Fruit fly (Drosophila melanogaster) whole organism, embryonic: ENCODE data around the gene Best3.

Experiments
- Blimp-1 ChIP-seq: fragments of 200-800 bp; sonication (Bioruptor generic); optimal IDR thresholded peaks from 3 replicates; lab custom pipeline; 2018; ENCODE audit warnings: missing biosample characterization, missing genetic modification characterization, mild to moderate bottlenecking, moderate library complexity, missing genetic modification reagents
- CG1024 ChIP-seq: fragments of 200-800 bp; sonication (Bioruptor generic); IDR thresholded peaks from 2 replicates; pipeline ENCODE4 v1.3.6; 2022; ENCODE audit warnings: missing biosample characterization, missing genetic modification characterization
- CG12104 ChIP-seq: fragments of 200-800 bp; sonication (Bioruptor generic); optimal IDR thresholded peaks from 3 replicates; lab custom pipeline; 2016; ENCODE audit warnings: missing biosample characterization, missing genetic modification characterization
- CG1233 ChIP-seq: fragments of 200-800 bp; sonication (Bioruptor generic); optimal IDR thresholded peaks from 4 replicates; lab custom pipeline; 2018; ENCODE audit warnings: missing biosample characterization, mild to moderate bottlenecking, missing genetic modification characterization
- CG12391 ChIP-seq: fragments of 200-800 bp; sonication (Bioruptor generic); optimal IDR thresholded peaks from 3 replicates; lab custom pipeline; 2018; ENCODE audit warnings: missing biosample characterization, mild to moderate bottlenecking, missing genetic modification characterization, moderate library complexity
- CG13775 ChIP-seq: fragments of 200-800 bp; sonication (Bioruptor generic); optimal IDR thresholded peaks from 3 replicates; lab custom pipeline; 2017; ENCODE audit warnings: missing biosample characterization, mild to moderate bottlenecking, missing genetic modification characterization
- CG15011 ChIP-seq: fragments of 200-800 bp; sonication (Bioruptor generic); optimal IDR thresholded peaks from 3 replicates; lab custom pipeline; 2018; ENCODE audit warnings: missing biosample characterization, mild to moderate bottlenecking, missing genetic modification characterization
- CG17385 ChIP-seq: fragments of 200-800 bp; sonication (Bioruptor generic); optimal IDR thresholded peaks from 3 replicates; lab custom pipeline; 2018; ENCODE audit warnings: missing biosample characterization, mild to moderate bottlenecking, missing genetic modification characterization
- CG33213 ChIP-seq: fragments of 200-800 bp; sonication (Bioruptor generic); optimal IDR thresholded peaks from 3 replicates; lab custom pipeline; 2016; ENCODE audit warnings: missing biosample characterization, missing genetic modification characterization
- CG34224 ChIP-seq: fragments of 200-800 bp; sonication (Bioruptor generic); IDR thresholded peaks from 3 replicates; pipeline ENCODE4 v1.3.6; 2022; ENCODE audit warnings: missing biosample characterization, missing genetic modification characterization; ENCODE audit not compliant: partially characterized antibody
- CG3838 ChIP-seq: fragments of 200-800 bp; sonication (Bioruptor generic); optimal IDR thresholded peaks from 3 replicates; lab custom pipeline; 2016; ENCODE audit warnings: missing biosample characterization, missing genetic modification characterization
- CG6654 ChIP-seq: fragments of 200-800 bp; sonication (Bioruptor generic); optimal IDR thresholded peaks from 2 replicates; lab custom pipeline; 2017; ENCODE audit warnings: missing biosample characterization, mild to moderate bottlenecking, missing genetic modification characterization
- CG7556 ChIP-seq: fragments of 200-800 bp; sonication (Bioruptor generic); optimal IDR thresholded peaks from 2 replicates; lab custom pipeline; 2017; ENCODE audit warnings: missing biosample characterization, mild to moderate bottlenecking, missing genetic modification characterization
- CG7786 ChIP-seq: fragments of 200-800 bp; sonication (Bioruptor generic); optimal IDR thresholded peaks from 2 replicates; lab custom pipeline; 2016; ENCODE audit warnings: missing biosample characterization, missing genetic modification characterization
- CG7839 ChIP-seq: fragments of 200-800 bp; sonication (Bioruptor generic); optimal IDR thresholded peaks from 3 replicates; lab custom pipeline; 2018; ENCODE audit warnings: missing biosample characterization, mild to moderate bottlenecking, missing genetic modification characterization, moderate library complexity
- CG8388 ChIP-seq: fragments of 200-800 bp; sonication (Bioruptor generic); optimal IDR thresholded peaks from 2 replicates; lab custom pipeline; 2019; ENCODE audit warnings: missing biosample characterization, mild to moderate bottlenecking, missing genetic modification characterization, moderate library complexity
- CG8478 ChIP-seq: fragments of >200 bp; optimal IDR thresholded peaks from 2 replicates; lab custom pipeline; 2018
- CG9437 ChIP-seq: fragments of 200-800 bp; sonication (Bioruptor generic); optimal IDR thresholded peaks from 2 replicates; lab custom pipeline; 2018; ENCODE audit warnings: missing biosample characterization, mild to moderate bottlenecking, missing genetic modification characterization
- D ChIP-seq, 2 experiments: fragments of 200-800 bp in 1 of 2; fragments of >200 bp in 1 of 2; sonication (Bioruptor generic) in 1 of 2; optimal IDR thresholded peaks; 2 replicates in 1 of 2; 3 replicates in 1 of 2; lab custom pipeline; 2017; ENCODE audit warnings: mild to moderate bottlenecking in 1 of 2, missing biosample characterization in 1 of 2, missing genetic modification characterization in 1 of 2, missing genetic modification reagents in 1 of 2
- Deaf1 ChIP-seq: fragments of 200-800 bp; optimal IDR thresholded peaks from 3 replicates; lab custom pipeline; 2019; ENCODE audit warnings: missing biosample characterization, mild to moderate bottlenecking, missing genetic modification characterization, moderate library complexity
- Doc3 ChIP-seq: fragments of 200-800 bp; sonication (Bioruptor generic); IDR thresholded peaks from 3 replicates; pipeline ENCODE4 v1.3.6; 2022; ENCODE audit warnings: missing biosample characterization, missing genetic modification characterization; ENCODE audit not compliant: partially characterized antibody
- Eip74EF ChIP-seq, 2 experiments: fragments of 200-800 bp in 1 of 2; fragments of >200 bp in 1 of 2; sonication (Bioruptor generic) in 1 of 2; optimal IDR thresholded peaks; 2 replicates each; lab custom pipeline; 2017 to 2019; ENCODE audit warnings: missing biosample characterization in 2 of 2, missing genetic modification characterization in 2 of 2, mild to moderate bottlenecking in 1 of 2, moderate library complexity in 1 of 2
- Elba2 ChIP-seq: fragments of 200-800 bp; sonication (Bioruptor generic); optimal IDR thresholded peaks from 3 replicates; lab custom pipeline; 2016; ENCODE audit warnings: missing biosample characterization, missing genetic modification characterization
- Fer1 ChIP-seq: fragments of 200-800 bp; sonication (Bioruptor generic); optimal IDR thresholded peaks from 2 replicates; lab custom pipeline; 2017; ENCODE audit warnings: missing biosample characterization, mild to moderate bottlenecking, missing genetic modification characterization
- MESR4 ChIP-seq: fragments of 200-800 bp; sonication (Bioruptor generic); optimal IDR thresholded peaks from 2 replicates; lab custom pipeline; 2018; ENCODE audit warnings: missing biosample characterization, mild to moderate bottlenecking, missing genetic modification characterization, moderate library complexity
- Med ChIP-seq: fragments of 200-800 bp; sonication (Bioruptor generic); peaks from one replicate; lab custom pipeline; 2016; ENCODE audit warnings: missing biosample characterization, missing genetic modification characterization, mild to moderate bottlenecking, inconsistent platforms, moderate library complexity
- Meics ChIP-seq: fragments of 200-800 bp; sonication (Bioruptor generic); optimal IDR thresholded peaks from 2 replicates; lab custom pipeline; 2017; ENCODE audit warnings: missing biosample characterization, mild to moderate bottlenecking, missing genetic modification characterization
- NK7.1 ChIP-seq: fragments of 200-800 bp; sonication (Bioruptor generic); optimal IDR thresholded peaks from 3 replicates; lab custom pipeline; 2016; ENCODE audit warnings: missing biosample characterization, missing genetic modification characterization
- Sox100B ChIP-seq: fragments of 200-800 bp; sonication (Bioruptor generic); optimal IDR thresholded peaks from 3 replicates; lab custom pipeline; 2018; ENCODE audit warnings: missing biosample characterization, mild to moderate bottlenecking, missing genetic modification characterization
- TFAM ChIP-seq: fragments of 200-800 bp; sonication (Bioruptor generic); optimal IDR thresholded peaks from 2 replicates; lab custom pipeline; 2017; ENCODE audit warnings: missing biosample characterization, missing genetic modification characterization, inconsistent platforms
- Vsx1 ChIP-seq: fragments of 200-800 bp; sonication (Bioruptor generic); optimal IDR thresholded peaks from 2 replicates; lab custom pipeline; 2017; ENCODE audit warnings: missing biosample characterization, mild to moderate bottlenecking, missing genetic modification characterization, missing genetic modification reagents
- bab2 ChIP-seq: fragments of 200-800 bp; sonication (Bioruptor generic); optimal IDR thresholded peaks from 2 replicates; lab custom pipeline; 2016; ENCODE audit warnings: missing biosample characterization, missing genetic modification characterization
- bsh ChIP-seq, 2 experiments: fragments of 200-800 bp; sonication (Bioruptor generic); optimal IDR thresholded peaks; 2 replicates each; lab custom pipeline; 2017 to 2018; ENCODE audit warnings: mild to moderate bottlenecking in 2 of 2, missing biosample characterization in 2 of 2, missing genetic modification characterization in 2 of 2, moderate library complexity in 1 of 2
- btn ChIP-seq: fragments of 200-800 bp; sonication (Bioruptor generic); optimal IDR thresholded peaks from 2 replicates; lab custom pipeline; 2016; ENCODE audit warnings: missing biosample characterization, missing genetic modification characterization
- cg ChIP-seq: fragments of 200-800 bp; sonication (Bioruptor generic); optimal IDR thresholded peaks from 3 replicates; lab custom pipeline; 2019; ENCODE audit warnings: missing biosample characterization, mild to moderate bottlenecking, missing genetic modification characterization, moderate library complexity
- chif ChIP-seq, 2 experiments: fragments of 200-800 bp; sonication (Bioruptor generic); optimal IDR thresholded peaks; 3 replicates each; lab custom pipeline; 2016; ENCODE audit warnings: missing biosample characterization in 2 of 2, missing genetic modification characterization in 2 of 2
- chn ChIP-seq: fragments of 200-800 bp; sonication (Bioruptor generic); optimal IDR thresholded peaks from 2 replicates; lab custom pipeline; 2016; ENCODE audit warnings: missing biosample characterization, missing genetic modification characterization
- crol ChIP-seq: fragments of 200-800 bp; sonication (Bioruptor generic); IDR thresholded peaks from 2 replicates; pipeline ENCODE4 v1.3.6; 2022; ENCODE audit warnings: missing biosample characterization, missing genetic modification characterization
- dmrt99B ChIP-seq: fragments of 200-800 bp; sonication (Bioruptor generic); optimal IDR thresholded peaks from 2 replicates; lab custom pipeline; 2018; ENCODE audit warnings: missing biosample characterization, mild to moderate bottlenecking, missing genetic modification characterization, moderate library complexity
- dysf ChIP-seq: fragments of 200-800 bp; sonication (Bioruptor generic); IDR thresholded peaks from 3 replicates; pipeline ENCODE4 v1.3.6; 2022; ENCODE audit warnings: missing biosample characterization, missing genetic modification characterization
- eyg ChIP-seq: fragments of 200-800 bp; sonication (Bioruptor generic); optimal IDR thresholded peaks from 3 replicates; lab custom pipeline; 2016; ENCODE audit warnings: missing biosample characterization, missing genetic modification characterization
- nmo ChIP-seq: fragments of 200-800 bp; sonication (Bioruptor generic); optimal IDR thresholded peaks from 2 replicates; lab custom pipeline; 2018; ENCODE audit warnings: missing biosample characterization, mild to moderate bottlenecking, missing genetic modification characterization, moderate library complexity
- pb ChIP-seq: fragments of 200-800 bp; sonication (Bioruptor generic); optimal IDR thresholded peaks from 3 replicates; lab custom pipeline; 2016; ENCODE audit warnings: missing biosample characterization, missing genetic modification characterization
- phol ChIP-seq: fragments of 200-800 bp; sonication (Bioruptor generic); optimal IDR thresholded peaks from 3 replicates; lab custom pipeline; 2018; ENCODE audit warnings: missing biosample characterization, mild to moderate bottlenecking, missing genetic modification characterization, moderate library complexity
- slbo ChIP-seq: fragments of 200-800 bp; sonication (Bioruptor generic); IDR thresholded peaks from 2 replicates; pipeline ENCODE4 v1.3.6; 2022; ENCODE audit warnings: missing biosample characterization, missing genetic modification characterization
- tap ChIP-seq: fragments of 200-800 bp; optimal IDR thresholded peaks from 3 replicates; lab custom pipeline; 2019; ENCODE audit warnings: missing biosample characterization, mild to moderate bottlenecking, missing genetic modification characterization, moderate library complexity
- tin ChIP-seq: fragments of 200-800 bp; sonication (Bioruptor generic); optimal IDR thresholded peaks from 3 replicates; lab custom pipeline; 2016; ENCODE audit warnings: missing biosample characterization, missing genetic modification characterization
- zfh1 ChIP-seq: fragments of 200-800 bp; sonication (Bioruptor generic); IDR thresholded peaks from 3 replicates; pipeline ENCODE4 v1.3.6; 2022; ENCODE audit warnings: missing biosample characterization, missing genetic modification characterization

The Best3 gene

DNA sequence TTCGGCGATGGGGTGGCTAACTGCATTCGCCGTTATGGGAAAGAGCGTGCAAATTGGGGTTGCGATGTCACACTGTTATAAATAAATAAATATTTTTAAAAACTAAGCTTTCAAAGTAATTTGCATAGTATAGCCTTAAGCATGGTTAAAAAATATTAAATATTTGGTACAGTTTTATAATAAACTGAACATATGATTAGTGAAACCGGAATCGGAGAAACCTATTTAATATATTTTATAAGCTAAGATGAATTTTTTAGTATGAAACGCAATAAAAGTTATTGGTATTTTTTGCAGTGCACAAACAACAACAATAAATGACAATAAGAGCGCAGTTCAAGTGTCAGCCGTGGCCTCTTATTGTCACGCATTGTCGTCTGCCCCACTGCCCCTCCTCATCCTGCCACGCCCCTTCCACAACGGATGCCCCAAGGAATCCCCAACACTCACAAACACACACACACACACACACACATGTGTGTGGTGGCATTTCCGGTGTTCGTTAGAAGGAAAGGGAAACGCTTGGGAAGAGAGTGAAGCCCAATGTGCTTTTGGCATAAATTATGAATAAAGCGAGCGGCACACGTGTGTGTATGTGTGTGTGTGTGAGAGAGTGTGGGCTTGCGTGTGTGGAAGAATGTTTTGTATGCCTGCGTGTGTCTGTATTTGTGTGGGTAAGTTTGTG, 27.0 kb downstream of the Best3 start (continued):
- TF ChIP-seq slbo: 0 out of 2 replicates have a peak, but pooled peaks have one; percentile 13
- TF ChIP-seq bab2: no peak
- TF ChIP-seq CG7839: peak; percentile 65
- no peak for TF ChIP-seq TFAM (GFP tag; lab: Kevin White, UChicago)
- TF ChIP-seq pb: no peak
- no peak for TF ChIP-seq CG1024
- TF ChIP-seq Fer1: peak; percentile 31
- no peak for TF ChIP-seq MESR4 (GFP tag; lab: Kevin White, UChicago)
- TF ChIP-seq CG7556 (GFP tag; lab: Kevin White, UChicago): peak; percentile 70
- TF ChIP-seq CG8388 (GFP tag; lab: Kevin White, UChicago): no peak
- no peak for TF ChIP-seq chif (GFP tag; optimal IDR thresholded peaks at IDR 0.05; lab: Kevin White, UChicago)
- TF ChIP-seq crol (GFP tag; lab: Robert Waterston, UW): peak; percentile 43; the same call in 1 of the 2 replicates
- TF ChIP-seq CG33213 (GFP tag; lab: Kevin White, UChicago): no peak
- TF ChIP-seq cg (GFP tag; lab: Kevin White, UChicago): peak; percentile 60
- TF ChIP-seq Vsx1 (GFP tag; lab: Kevin White, UChicago): peak; percentile 3
- TF ChIP-seq CG9437: peak; percentile 29
- TF ChIP-seq CG12391: peak; percentile 54
- TF ChIP-seq CG34224: no peak
- peak; percentile 3 for TF ChIP-seq Med (GFP tag; lab: Kevin White, UChicago)
- TF ChIP-seq nmo (GFP tag; lab: Kevin White, UChicago): peak; percentile 52
- no peak for TF ChIP-seq D (optimal IDR thresholded peaks at IDR 0.05; lab: Kevin White, UChicago)
- peak; percentile 27 for TF ChIP-seq D (GFP tag; optimal IDR thresholded peaks at IDR 0.05; lab: Kevin White, UChicago)
- no peak for TF ChIP-seq CG3838
- TF ChIP-seq Doc3 (GFP tag; lab: Robert Waterston, UW): no peak
- peak; percentile 45 for TF ChIP-seq Elba2
- TF ChIP-seq zfh1 (GFP tag; lab: Robert Waterston, UW): no peak
- TF ChIP-seq bsh (GFP tag; optimal IDR thresholded peaks at IDR 0.05; lab: Kevin White, UChicago): peak in 1 of 2 experiments; percentile 68
- TF ChIP-seq CG1233 (GFP tag; lab: Kevin White, UChicago): no peak
- no peak for TF ChIP-seq btn
- TF ChIP-seq CG13775 (GFP tag; lab: Kevin White, UChicago): peak; percentile 8
- peak; percentile 44; the same call in 1 of the 3 replicates for TF ChIP-seq dysf (GFP tag; lab: Robert Waterston, UW)
- peak in 1 of 2 experiments; percentile 28 for TF ChIP-seq Eip74EF (GFP tag; optimal IDR thresholded peaks at IDR 0.05; lab: Kevin White, UChicago)
- peak; percentile 39 for TF ChIP-seq phol (tag; lab: Kevin White, UChicago)
- peak; percentile 71 for TF ChIP-seq Blimp-1 (GFP tag; lab: Kevin White, UChicago)
- TF ChIP-seq tap (tag; lab: Kevin White, UChicago): peak; percentile 33
- no peak for TF ChIP-seq CG8478 (lab: Kevin White, UChicago)
- peak; percentile 50 for TF ChIP-seq CG12104 (GFP tag; lab: Kevin White, UChicago)
- peak; percentile 11 for TF ChIP-seq CG17385 (GFP tag; lab: Kevin White, UChicago)
- no peak for TF ChIP-seq CG7786 (GFP tag; lab: Kevin White, UChicago)
- peak; percentile 46 for TF ChIP-seq Meics
- peak; percentile 0 for TF ChIP-seq tin (GFP tag; lab: Kevin White, UChicago)
- TF ChIP-seq dmrt99B (tag; lab: Kevin White, UChicago): peak; percentile 44
- TF ChIP-seq chn: no peak
- no peak for TF ChIP-seq CG6654 (GFP tag; lab: Kevin White, UChicago)
- no peak for TF ChIP-seq NK7.1 (GFP tag; lab: Kevin White, UChicago)
- TF ChIP-seq Sox100B (GFP tag; lab: Kevin White, UChicago): peak; percentile 47
- no peak for TF ChIP-seq Deaf1
- no peak for TF ChIP-seq eyg
- TF ChIP-seq CG15011 (GFP tag; lab: Kevin White, UChicago): peak; percentile 29
